Fruit fly (Drosophila melanogaster) whole organism, embryonic: ENCODE results near the gene CG32280.
A peak's percentile ranks its signal among the peaks of the same experiment; 100 is the strongest.

Source experiments
- Asciz ChIP-seq: fragments of 200-800 bp; sonication (Bioruptor generic); optimal IDR thresholded peaks from 2 replicates; lab custom pipeline; 2017; ENCODE audit warnings: missing biosample characterization, mild to moderate bottlenecking, missing genetic modification characterization, missing genetic modification reagents
- CG10321 ChIP-seq: fragments of 200-800 bp; sonication (Bioruptor generic); IDR thresholded peaks from 2 replicates; pipeline ENCODE4 v1.3.6; 2022; ENCODE audit warnings: missing biosample characterization, missing genetic modification characterization
- CG13296 ChIP-seq: fragments of 200-800 bp; sonication (Bioruptor generic); optimal IDR thresholded peaks from 3 replicates; lab custom pipeline; 2018; ENCODE audit warnings: missing biosample characterization, mild to moderate bottlenecking, missing genetic modification characterization
- CG13424 ChIP-seq: fragments of 200-800 bp; sonication (Bioruptor generic); optimal IDR thresholded peaks from 2 replicates; lab custom pipeline; 2019; ENCODE audit warnings: missing biosample characterization, mild to moderate bottlenecking, missing genetic modification characterization, moderate library complexity
- CG13894 ChIP-seq: fragments of 200-800 bp; sonication (Bioruptor generic); optimal IDR thresholded peaks from 3 replicates; lab custom pipeline; 2018; ENCODE audit warnings: missing biosample characterization, mild to moderate bottlenecking, missing genetic modification characterization, moderate library complexity
- CG14965 ChIP-seq: fragments of 200-800 bp; sonication (Bioruptor generic); optimal IDR thresholded peaks from 2 replicates; lab custom pipeline; 2016; ENCODE audit warnings: missing biosample characterization, missing genetic modification characterization, borderline replicate concordance
- CG1603 ChIP-seq: fragments of 200-800 bp; sonication (Bioruptor generic); optimal IDR thresholded peaks from 2 replicates; lab custom pipeline; 2019; ENCODE audit warnings: missing biosample characterization, mild to moderate bottlenecking, missing genetic modification characterization, moderate library complexity
- CG1792 ChIP-seq: fragments of 200-800 bp; sonication (Bioruptor generic); optimal IDR thresholded peaks from 2 replicates; lab custom pipeline; 2016; ENCODE audit warnings: missing biosample characterization, missing genetic modification characterization
- CG30020 ChIP-seq: fragments of 200-800 bp; optimal IDR thresholded peaks from 2 replicates; lab custom pipeline; 2019; ENCODE audit warnings: missing biosample characterization, mild to moderate bottlenecking, missing genetic modification characterization, moderate library complexity
- CG31388 ChIP-seq: fragments of 200-800 bp; sonication (Bioruptor generic); optimal IDR thresholded peaks from 2 replicates; lab custom pipeline; 2016; ENCODE audit warnings: missing biosample characterization, missing genetic modification characterization
- CG3407 ChIP-seq: fragments of 200-800 bp; sonication (Bioruptor generic); optimal IDR thresholded peaks from 2 replicates; lab custom pipeline; 2018; ENCODE audit warnings: missing biosample characterization, mild to moderate bottlenecking, missing genetic modification characterization
- CG43689 ChIP-seq: fragments of 200-800 bp; sonication (Bioruptor generic); IDR thresholded peaks from 2 replicates; pipeline ENCODE4 v1.3.6; 2022; ENCODE audit warnings: missing biosample characterization, missing genetic modification characterization
- CG4617 ChIP-seq: fragments of 200-800 bp; sonication (Bioruptor generic); optimal IDR thresholded peaks from 3 replicates; lab custom pipeline; 2016; ENCODE audit warnings: missing biosample characterization, missing genetic modification characterization, borderline replicate concordance
- CG4820 ChIP-seq: fragments of 200-800 bp; sonication (Bioruptor generic); optimal IDR thresholded peaks from 3 replicates; lab custom pipeline; 2016; ENCODE audit warnings: missing biosample characterization, missing genetic modification characterization
- CG7357 ChIP-seq: fragments of 200-800 bp; sonication (Bioruptor generic); IDR thresholded peaks from 3 replicates; pipeline ENCODE4 v1.3.6; 2022; ENCODE audit warnings: missing biosample characterization, missing genetic modification characterization
- CG7839 ChIP-seq: fragments of 200-800 bp; sonication (Bioruptor generic); optimal IDR thresholded peaks from 3 replicates; lab custom pipeline; 2018; ENCODE audit warnings: missing biosample characterization, mild to moderate bottlenecking, missing genetic modification characterization, moderate library complexity
- CG8765 ChIP-seq: fragments of 200-800 bp; sonication (Bioruptor generic); IDR thresholded peaks from 2 replicates; pipeline ENCODE4 v1.3.6; 2022; ENCODE audit warnings: missing biosample characterization, missing genetic modification characterization
- CG9437 ChIP-seq: fragments of 200-800 bp; sonication (Bioruptor generic); optimal IDR thresholded peaks from 2 replicates; lab custom pipeline; 2018; ENCODE audit warnings: missing biosample characterization, mild to moderate bottlenecking, missing genetic modification characterization
- CTCF ChIP-seq: fragments of 200-800 bp; sonication (Bioruptor generic); optimal IDR thresholded peaks from 2 replicates; lab custom pipeline; 2017; ENCODE audit warnings: missing biosample characterization, mild to moderate bottlenecking, missing genetic modification characterization, moderate library complexity
- CrebB ChIP-seq: fragments of 200-800 bp; sonication (Bioruptor generic); optimal IDR thresholded peaks from 3 replicates; lab custom pipeline; 2018; ENCODE audit warnings: missing biosample characterization, mild to moderate bottlenecking, missing genetic modification characterization
- D19A ChIP-seq: fragments of 200-800 bp; optimal IDR thresholded peaks from 3 replicates; lab custom pipeline; 2019; ENCODE audit warnings: missing biosample characterization, mild to moderate bottlenecking, missing genetic modification characterization, moderate library complexity
- Dip2 ChIP-seq: fragments of 200-800 bp; sonication (Bioruptor generic); IDR thresholded peaks from 2 replicates; pipeline ENCODE4 v1.3.6; 2022; ENCODE audit warnings: missing biosample characterization, missing genetic modification characterization
- Fer2 ChIP-seq: fragments of 200-800 bp; sonication (Bioruptor generic); optimal IDR thresholded peaks from 2 replicates; lab custom pipeline; 2018; ENCODE audit warnings: missing biosample characterization, mild to moderate bottlenecking, missing genetic modification characterization, moderate library complexity
- Fer3 ChIP-seq: fragments of 200-800 bp; sonication (Bioruptor generic); optimal IDR thresholded peaks from 2 replicates; lab custom pipeline; 2018; ENCODE audit warnings: missing biosample characterization, mild to moderate bottlenecking, missing genetic modification characterization, moderate library complexity
- GATAe ChIP-seq: fragments of 200-800 bp; sonication (Bioruptor generic); conservative IDR thresholded peaks from 2 replicates; pipeline ENCODE4 v1.3.6; 2022; ENCODE audit warnings: missing biosample characterization, missing genetic modification characterization
- HLH4C ChIP-seq: fragments of 200-800 bp; sonication (Bioruptor generic); IDR thresholded peaks from 3 replicates; pipeline ENCODE4 v1.3.6; 2022; ENCODE audit warnings: missing biosample characterization, missing genetic modification characterization; ENCODE audit not compliant: partially characterized antibody
- Hr78 ChIP-seq, 2 experiments: fragments of 200-800 bp in 1 of 2; fragments of >200 bp in 1 of 2; sonication (Bioruptor generic) in 1 of 2; optimal IDR thresholded peaks; 2 replicates each; lab custom pipeline; 2017 to 2019; ENCODE audit warnings: missing biosample characterization in 2 of 2, missing genetic modification characterization in 2 of 2, mild to moderate bottlenecking in 1 of 2, moderate library complexity in 1 of 2
- MTF-1 ChIP-seq: fragments of 200-800 bp; sonication (Bioruptor generic); optimal IDR thresholded peaks from 2 replicates; lab custom pipeline; 2018; ENCODE audit warnings: missing biosample characterization, mild to moderate bottlenecking, missing genetic modification characterization, borderline replicate concordance
- Mrtf ChIP-seq: fragments of 200-800 bp; sonication (Bioruptor generic); IDR thresholded peaks from 3 replicates; pipeline ENCODE4 v1.3.6; 2022; ENCODE audit warnings: missing biosample characterization, missing genetic modification characterization
- NC2α ChIP-seq: fragments of 200-800 bp; sonication (Bioruptor generic); optimal IDR thresholded peaks from 2 replicates; lab custom pipeline; 2016; ENCODE audit warnings: missing biosample characterization, missing genetic modification characterization
- NK7.1 ChIP-seq: fragments of 200-800 bp; sonication (Bioruptor generic); optimal IDR thresholded peaks from 3 replicates; lab custom pipeline; 2016; ENCODE audit warnings: missing biosample characterization, missing genetic modification characterization
- Ptx1 ChIP-seq: fragments of 200-800 bp; sonication (Bioruptor generic); IDR thresholded peaks from 2 replicates; pipeline ENCODE4 v1.3.6; 2022; ENCODE audit warnings: missing biosample characterization, missing genetic modification characterization
- Side ChIP-seq: fragments of 200-800 bp; sonication (Bioruptor generic); optimal IDR thresholded peaks from 2 replicates; lab custom pipeline; 2016; ENCODE audit warnings: missing biosample characterization, missing genetic modification characterization
- Usf ChIP-seq: fragments of 200-800 bp; sonication (Bioruptor generic); optimal IDR thresholded peaks from 2 replicates; lab custom pipeline; 2017; ENCODE audit warnings: missing genotype, missing biosample characterization, missing genetic modification characterization
- abd-A ChIP-seq: fragments of 200-800 bp; sonication (Bioruptor generic); optimal IDR thresholded peaks from 3 replicates; lab custom pipeline; 2019; ENCODE audit warnings: missing biosample characterization, mild to moderate bottlenecking, missing genetic modification characterization, moderate library complexity
- bbx ChIP-seq: fragments of 200-800 bp; sonication (Bioruptor generic); IDR thresholded peaks from 2 replicates; pipeline ENCODE4 v1.3.6; 2022; ENCODE audit warnings: missing biosample characterization, missing genetic modification characterization; ENCODE audit not compliant: partially characterized antibody
- cad ChIP-seq: fragments of >200 bp; optimal IDR thresholded peaks from 2 replicates; lab custom pipeline; 2017; ENCODE audit warnings: missing biosample characterization, missing genetic modification characterization
- fd102C ChIP-seq: fragments of 200-800 bp; sonication (Bioruptor generic); optimal IDR thresholded peaks from 2 replicates; lab custom pipeline; 2018; ENCODE audit warnings: missing biosample characterization, mild to moderate bottlenecking, missing genetic modification characterization, moderate library complexity
- fd96Cb ChIP-seq: fragments of 200-800 bp; sonication (Bioruptor generic); optimal IDR thresholded peaks from 2 replicates; lab custom pipeline; 2018; ENCODE audit warnings: missing biosample characterization, mild to moderate bottlenecking, missing genetic modification characterization, moderate library complexity
- gro ChIP-seq: fragments of 200-800 bp; sonication (Bioruptor generic); optimal IDR thresholded peaks from 2 replicates; lab custom pipeline; 2016; ENCODE audit warnings: missing biosample characterization, missing genetic modification characterization
- lola ChIP-seq, 3 experiments: fragments of >200 bp in 2 of 3; fragments of 200-800 bp in 1 of 3; sonication (Bioruptor generic) in 1 of 3; optimal IDR thresholded peaks; 2 replicates each; lab custom pipeline; 2017 to 2019; ENCODE audit warnings: missing biosample characterization in 3 of 3, missing genetic modification characterization in 3 of 3, mild to moderate bottlenecking in 1 of 3, moderate library complexity in 1 of 3
- pnt ChIP-seq: fragments of 200-800 bp; sonication (Bioruptor generic); optimal IDR thresholded peaks from 3 replicates; lab custom pipeline; 2016; ENCODE audit warnings: missing biosample characterization, missing genetic modification characterization
- pum ChIP-seq: fragments of 200-800 bp; sonication (Bioruptor generic); optimal IDR thresholded peaks from 2 replicates; lab custom pipeline; 2016; ENCODE audit warnings: missing biosample characterization, missing genetic modification characterization
- pzg ChIP-seq: fragments of 200-800 bp; sonication (Bioruptor generic); optimal IDR thresholded peaks from 3 replicates; lab custom pipeline; 2018; ENCODE audit warnings: missing biosample characterization, mild to moderate bottlenecking, missing genetic modification characterization, moderate library complexity
- sna ChIP-seq: fragments of 200-800 bp; sonication (Bioruptor generic); IDR thresholded peaks from 2 replicates; pipeline ENCODE4 v1.3.6; 2022; ENCODE audit warnings: missing biosample characterization, missing genetic modification characterization; ENCODE audit not compliant: partially characterized antibody
- tgo ChIP-seq: fragments of 200-800 bp; sonication (Bioruptor generic); IDR thresholded peaks from 3 replicates; pipeline ENCODE4 v1.3.6; 2022; ENCODE audit warnings: missing biosample characterization, missing genetic modification characterization
- unc-4 ChIP-seq: fragments of 200-800 bp; sonication (Bioruptor generic); IDR thresholded peaks from 2 replicates; pipeline ENCODE4 v1.3.6; 2022; ENCODE audit warnings: missing biosample characterization, missing genetic modification characterization; ENCODE audit not compliant: partially characterized antibody
- vvl ChIP-seq: fragments of 200-800 bp; sonication (Bioruptor generic); IDR thresholded peaks from 2 replicates; pipeline ENCODE4 v1.3.6; 2022; ENCODE audit warnings: missing biosample characterization, missing genetic modification characterization
- wek ChIP-seq: fragments of 200-800 bp; sonication (Bioruptor generic); optimal IDR thresholded peaks from 3 replicates; lab custom pipeline; 2018; ENCODE audit warnings: missing biosample characterization, mild to moderate bottlenecking, missing genetic modification characterization, moderate library complexity
- yki ChIP-seq: fragments of >200 bp; optimal IDR thresholded peaks from 3 replicates; lab custom pipeline; 2018
- z ChIP-seq: fragments of 200-800 bp; sonication (Bioruptor generic); IDR thresholded peaks from 3 replicates; pipeline ENCODE4 v1.3.6; 2022; ENCODE audit warnings: missing biosample characterization, missing genetic modification characterization

Gene CG32280

DNA sequence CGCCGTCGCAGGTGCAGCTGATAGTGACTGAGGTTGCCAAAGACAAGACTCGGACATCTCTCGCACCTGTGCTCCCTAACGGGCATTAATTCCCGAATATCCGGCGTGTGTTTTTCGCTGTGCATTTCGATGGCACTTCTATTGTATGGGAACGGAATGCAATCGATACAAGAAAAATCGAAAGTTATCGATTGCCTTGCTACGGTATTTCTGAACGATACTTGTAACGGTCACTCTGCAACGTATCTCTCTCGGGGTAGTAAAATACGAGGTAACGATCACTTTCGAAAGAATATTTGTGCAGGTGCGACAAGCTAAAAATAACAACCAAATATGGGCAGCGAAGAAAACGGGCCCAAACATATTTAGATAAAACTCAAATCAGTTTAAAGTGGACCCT, at the start of gene CG32280 (continued):
- TF ChIP-seq CG30020 (tag; lab: Kevin White, UChicago) (peak; percentile 31), CG13424 (no peak), CG9437 (GFP tag; lab: Kevin White, UChicago) (no peak), CG13296 (GFP tag; lab: Kevin White, UChicago) (peak; percentile 55), unc-4 (peak; percentile 90), CTCF (GFP tag; lab: Kevin White, UChicago) (no peak), CrebB (peak; percentile 35), CG3407 (no peak), z (GFP tag; lab: Robert Waterston, UW) (no peak), CG14965 (GFP tag; lab: Kevin White, UChicago) (no peak), cad (GFP tag; lab: Kevin White, UChicago) (no peak), CG4617 (peak; percentile 52), pzg (GFP tag; lab: Kevin White, UChicago) (peak; percentile 91), yki (no peak), Asciz (GFP tag; lab: Kevin White, UChicago) (no peak), pnt (GFP tag; lab: Kevin White, UChicago) (no peak), D19A (tag; lab: Kevin White, UChicago) (peak; percentile 17), tgo (GFP tag; lab: Robert Waterston, UW) (no peak), NK7.1 (no peak), HLH4C (peak; percentile 86), Ptx1 (peak; percentile 25; the same call in 1 of the 2 replicates), Side (GFP tag; lab: Kevin White, UChicago) (no peak), gro (GFP tag; lab: Kevin White, UChicago) (peak; percentile 61), Hr78 (GFP tag; optimal IDR thresholded peaks at IDR 0.05; lab: Kevin White, UChicago) (no peak), wek (no peak), sna (GFP tag; lab: Robert Waterston, UW) (peak; percentile 81), Mrtf (GFP tag; lab: Robert Waterston, UW) (no peak), CG13894 (tag; lab: Kevin White, UChicago) (no peak), CG1603 (tag; lab: Kevin White, UChicago) (peak; percentile 68), Fer2 (tag; lab: Kevin White, UChicago) (no peak), CG10321 (no peak), fd102C (GFP tag; lab: Kevin White, UChicago) (no peak), NC2α (GFP tag; lab: Kevin White, UChicago) (no peak), MTF-1 (no peak), GATAe (no peak), abd-A (tag; lab: Kevin White, UChicago) (no peak), Fer3 (tag; lab: Kevin White, UChicago) (no peak), pum (GFP tag; lab: Kevin White, UChicago) (peak; percentile 6), lola (GFP tag; optimal IDR thresholded peaks at IDR 0.05; lab: Kevin White, UChicago) (no peak), CG1792 (no peak), CG8765 (no peak), vvl (peak; percentile 50), CG4820 (GFP tag; lab: Kevin White, UChicago) (no peak), bbx (GFP tag; lab: Robert Waterston, UW) (peak; percentile 91), fd96Cb (no peak), CG43689 (no peak), Usf (GFP tag; lab: Kevin White, UChicago) (no peak), CG7357 (GFP tag; lab: Robert Waterston, UW) (no peak), Dip2 (GFP tag; lab: Robert Waterston, UW) (no peak), CG7839 (no peak), CG31388 (GFP tag; lab: Kevin White, UChicago) (no peak)
